Worm (Caenorhabditis elegans) whole organism, L3 larva: ENCODE data around the gene letm-1.

Experiments used
- fos-1 ChIP-seq: fragments of 150-350 bp; optimal IDR thresholded peaks from 2 replicates; lab custom pipeline; 2014; ENCODE audit warnings: missing biosample characterization, missing genetic modification characterization
- lin-39 ChIP-seq: fragments of 150-350 bp; optimal IDR thresholded peaks from 2 replicates; lab custom pipeline; 2018; ENCODE audit warnings: missing biosample characterization, missing genetic modification reagents, missing genetic modification characterization
- ztf-4 ChIP-seq: fragments of 150-350 bp; optimal IDR thresholded peaks from 2 replicates; lab custom pipeline; 2014; ENCODE audit warnings: missing biosample characterization, missing genetic modification characterization

DNA sequence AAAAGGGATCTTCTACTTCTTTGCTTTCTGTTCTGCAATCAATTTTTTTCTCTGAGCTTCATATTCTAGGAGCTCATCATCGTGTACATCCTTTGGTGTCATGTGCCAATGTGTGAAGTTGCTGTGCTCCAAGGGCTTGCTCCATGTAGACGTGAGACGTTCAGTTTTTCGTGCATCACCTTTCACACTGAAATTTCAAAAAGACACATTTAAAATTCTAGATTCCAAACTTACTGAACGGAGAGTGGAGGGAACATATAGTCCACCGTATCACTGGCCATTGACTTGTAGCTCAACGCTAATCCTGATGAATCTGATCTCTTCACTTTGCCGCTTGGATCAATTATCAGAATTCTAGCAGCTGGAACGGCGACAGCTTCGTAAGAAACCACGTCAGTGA is 10.3 kb upstream of the letm-1 start:
- TF ChIP-seq ztf-4 (no peak), fos-1 (tag; lab: Kevin White, UChicago) (no peak), lin-39 (tag; lab: Kevin White, UChicago) (no peak)
